Fruit fly (Drosophila melanogaster): Measurements from ENCODE around the gene jigr1.

dm6 chr3R:25591500-25591899 lies 46.1 kb upstream of the jigr1 start:
- no peak for TF ChIP-seq psq (optimal IDR thresholded peaks at IDR 0.05)
- no peak for TF ChIP-seq ttk (optimal IDR thresholded peaks at IDR 0.05)
- no peak for TF ChIP-seq h (optimal IDR thresholded peaks at IDR 0.05)

Data from Kc167 (cell line).